Comparison of ENCODE assay signal across 5 worm cellular contexts in the genomic region with DNA sequence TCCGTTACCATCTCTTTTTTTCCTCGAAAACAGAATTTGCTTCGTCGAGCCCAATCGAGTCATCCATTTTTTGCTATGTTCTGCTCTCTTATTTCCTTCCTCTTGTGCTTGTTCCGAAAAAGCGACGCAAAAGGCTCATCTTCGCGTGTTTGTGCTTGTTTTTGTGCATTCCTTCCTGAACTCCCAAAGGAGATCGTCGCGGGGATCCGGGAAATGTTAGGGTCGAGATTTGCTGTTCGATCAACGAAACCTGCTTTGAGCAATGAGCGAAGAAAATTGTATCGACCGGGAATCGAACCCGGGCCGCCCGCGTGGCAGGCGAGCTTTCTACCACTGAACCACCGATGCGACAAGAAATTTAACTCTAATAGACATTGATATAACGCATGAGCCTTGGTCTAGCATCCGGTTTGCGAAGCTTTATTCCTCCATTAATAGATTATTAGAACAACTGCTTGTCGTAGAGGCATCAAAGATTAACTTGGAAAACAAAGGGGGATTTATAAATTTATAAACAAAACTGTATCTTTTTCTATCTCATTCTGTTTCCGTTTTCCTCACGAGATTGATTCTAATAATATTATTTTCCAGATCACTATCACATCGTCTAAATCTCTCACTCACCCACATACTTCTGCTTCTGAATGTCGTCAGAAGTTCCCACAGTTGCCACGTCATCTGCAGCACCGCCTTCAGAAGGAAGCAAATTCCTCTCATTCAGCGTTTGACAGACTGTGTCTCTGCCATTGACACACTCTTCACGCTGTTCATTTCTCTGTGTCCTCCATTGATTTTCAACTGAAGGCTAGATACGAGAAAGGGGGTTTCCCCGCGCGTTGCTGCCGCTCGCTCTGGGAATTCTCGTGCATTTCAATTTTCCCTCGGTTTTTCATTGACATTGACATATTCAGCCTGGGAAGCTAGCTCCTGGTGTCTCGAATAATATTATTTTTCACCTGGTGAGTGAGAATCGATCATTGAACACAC.
TF ChIP-seq lines count a peak whose summit lies in the region.

A gene (plus strand): TSS at position 586 of the 987 bp plus-strand sequence.

TF ChIP-seq in whole organism, L1 larva, 84 proteins besides CTCF, POLR2A, EP300 and RAD21 (continues in another document):
- TF ChIP-seq Y116A8C.19 (tag; optimal IDR thresholded peaks at IDR 0.05; lab: Kevin White, UChicago; ENCODE audit: borderline replicate concordance) = no peak
- TF ChIP-seq tbx-2 (tag; optimal IDR thresholded peaks at IDR 0.05; lab: Kevin White, UChicago) = peak; percentile 18
- peak; percentile 70 for TF ChIP-seq elt-2 (tag; optimal IDR thresholded peaks at IDR 0.05; lab: Kevin White, UChicago)
- no peak for TF ChIP-seq fkh-4 (tag; optimal IDR thresholded peaks at IDR 0.05; lab: Kevin White, UChicago; ENCODE audit: borderline replicate concordance)
- TF ChIP-seq egl-27 (tag; optimal IDR thresholded peaks at IDR 0.05; lab: Kevin White, UChicago) = no peak
- TF ChIP-seq isw-1 (GFP tag; IDR thresholded peaks at IDR 0.05; lab: Robert Waterston, UW) = 0 out of 2 replicates have a peak, but pooled peaks have one; percentile 1
- no peak for TF ChIP-seq lin-15B (tag; optimal IDR thresholded peaks at IDR 0.05; lab: Kevin White, UChicago)
- TF ChIP-seq zag-1 (tag; optimal IDR thresholded peaks at IDR 0.05; lab: Kevin White, UChicago) = no peak
- no peak for TF ChIP-seq nhr-28 (tag; optimal IDR thresholded peaks at IDR 0.05; lab: Kevin White, UChicago)
- no peak for TF ChIP-seq hpl-2 (GFP tag; optimal IDR thresholded peaks at IDR 0.05; lab: Kevin White, UChicago)
- TF ChIP-seq fos-1 (tag; optimal IDR thresholded peaks at IDR 0.05; lab: Kevin White, UChicago) = peak; percentile 29
- peak; percentile 72 for TF ChIP-seq nhr-19 (GFP tag; conservative IDR thresholded peaks at IDR 0.05; lab: Robert Waterston, UW)
- no peak for TF ChIP-seq mef-2 (tag; optimal IDR thresholded peaks at IDR 0.05; lab: Kevin White, UChicago)
- TF ChIP-seq fkh-10 (GFP tag; optimal IDR thresholded peaks at IDR 0.05; lab: Kevin White, UChicago) = no peak
- peak; percentile 52 for TF ChIP-seq mep-1 (tag; optimal IDR thresholded peaks at IDR 0.05; lab: Kevin White, UChicago)

TF ChIP-seq in whole organism, L3 larva, 47 proteins besides CTCF, POLR2A, EP300 and RAD21 (continues in another document):
- TF ChIP-seq nhr-43 (tag; optimal IDR thresholded peaks at IDR 0.05; lab: Kevin White, UChicago; ENCODE audit: poor library complexity, severe bottlenecking) = peak; percentile 24
- TF ChIP-seq hmg-11 (tag; optimal IDR thresholded peaks at IDR 0.05; lab: Kevin White, UChicago) = peak; percentile 37
- peak; percentile 40 for TF ChIP-seq nhr-77 (tag; optimal IDR thresholded peaks at IDR 0.05; lab: Kevin White, UChicago)
- TF ChIP-seq R02D3.7 (tag; optimal IDR thresholded peaks at IDR 0.05; lab: Kevin White, UChicago) = no peak
- peak; percentile 24 for TF ChIP-seq pha-4 (tag; optimal IDR thresholded peaks at IDR 0.05; lab: Kevin White, UChicago)
- no peak for TF ChIP-seq nhr-67 (tag; optimal IDR thresholded peaks at IDR 0.05; lab: Kevin White, UChicago)
- TF ChIP-seq jun-1 (tag; optimal IDR thresholded peaks at IDR 0.05; lab: Kevin White, UChicago) = no peak
- TF ChIP-seq lin-39 (tag; optimal IDR thresholded peaks at IDR 0.05; lab: Kevin White, UChicago) = peak; percentile 81
- TF ChIP-seq ceh-28 (tag; optimal IDR thresholded peaks at IDR 0.05; lab: Kevin White, UChicago) = peak; percentile 26
- no peak for TF ChIP-seq nhr-237 (tag; optimal IDR thresholded peaks at IDR 0.05; lab: Kevin White, UChicago)
- peak; percentile 73 for TF ChIP-seq elt-2 (tag; optimal IDR thresholded peaks at IDR 0.05; lab: Kevin White, UChicago)
- peak; percentile 15 for TF ChIP-seq snpc-4 (tag; optimal IDR thresholded peaks at IDR 0.05; lab: Kevin White, UChicago)
- TF ChIP-seq nfya-1 (tag; optimal IDR thresholded peaks at IDR 0.05; lab: Kevin White, UChicago; ENCODE audit: insufficient read depth) = peak; percentile 47
- peak; percentile 25 for TF ChIP-seq ceh-82 (tag; optimal IDR thresholded peaks at IDR 0.05; lab: Kevin White, UChicago)
- TF ChIP-seq nhr-76 (tag; optimal IDR thresholded peaks at IDR 0.05; lab: Kevin White, UChicago) = no peak
- peak; percentile 43 for TF ChIP-seq skn-1 (tag; optimal IDR thresholded peaks at IDR 0.05; lab: Kevin White, UChicago)

TF ChIP-seq in whole organism, early embryonic, 17 proteins besides CTCF, POLR2A, EP300 and RAD21 (continues in another document):
- TF ChIP-seq ama-1 (optimal IDR thresholded peaks at IDR 0.05; lab: Kevin White, UChicago) (no peak), tra-4 (tag; optimal IDR thresholded peaks at IDR 0.05; lab: Kevin White, UChicago) (no peak), tbx-11 (GFP tag; IDR thresholded peaks at IDR 0.05; lab: Robert Waterston, UW) (peak; percentile 71), hmbx-1 (tag; optimal IDR thresholded peaks at IDR 0.05; lab: Kevin White, UChicago) (peak; percentile 4), aly-1 (tag; optimal IDR thresholded peaks at IDR 0.05; lab: Kevin White, UChicago) (peak; percentile 92), tbx-37 (GFP tag; conservative IDR thresholded peaks at IDR 0.05; lab: Robert Waterston, UW) (peak; percentile 17; the same call in 1 of the 2 replicates), sea-1 (GFP tag; conservative IDR thresholded peaks at IDR 0.05; lab: Robert Waterston, UW) (peak; percentile 59; the same call in 1 of the 2 replicates), scrt-1 (GFP tag; IDR thresholded peaks at IDR 0.05; lab: Robert Waterston, UW) (peak; percentile 68), flt-1 (GFP tag; IDR thresholded peaks at IDR 0.05; lab: Robert Waterston, UW) (peak; percentile 9; the same call in 1 of the 2 replicates), hmg-4 (GFP tag; optimal IDR thresholded peaks at IDR 0.05; lab: Kevin White, UChicago) (peak; percentile 88), ets-7 (tag; optimal IDR thresholded peaks at IDR 0.05; lab: Kevin White, UChicago) (peak; percentile 58), ceh-36 (tag; optimal IDR thresholded peaks at IDR 0.05; lab: Kevin White, UChicago) (peak; percentile 58), B0310.2 (tag; optimal IDR thresholded peaks at IDR 0.05; lab: Kevin White, UChicago) (peak; percentile 77), hnd-1 (tag; optimal IDR thresholded peaks at IDR 0.05; lab: Kevin White, UChicago) (peak; percentile 38), ceh-13 (GFP tag; optimal IDR thresholded peaks at IDR 0.05; lab: Kevin White, UChicago) (peak; percentile 42), pes-1 (GFP tag; IDR thresholded peaks at IDR 0.05; lab: Robert Waterston, UW) (peak; percentile 79)

TF ChIP-seq in whole organism, midembryonic, 9 proteins besides CTCF, POLR2A, EP300 and RAD21:
- TF ChIP-seq ref-1 (GFP tag; conservative IDR thresholded peaks at IDR 0.05; lab: Robert Waterston, UW) (peak; percentile 54; the same call in 1 of the 2 replicates), flt-1 (GFP tag; IDR thresholded peaks at IDR 0.05; lab: Robert Waterston, UW) (peak; percentile 64; the same call in 1 of the 2 replicates), T22C8.4 (GFP tag; IDR thresholded peaks at IDR 0.05; lab: Robert Waterston, UW) (peak; percentile 60), ztf-29 (GFP tag; IDR thresholded peaks at IDR 0.05; lab: Robert Waterston, UW) (peak; percentile 42; the same call in 1 of the 2 replicates), ztf-23 (GFP tag; IDR thresholded peaks at IDR 0.05; lab: Robert Waterston, UW) (peak; percentile 84), cog-1 (tag; optimal IDR thresholded peaks at IDR 0.05; lab: Kevin White, UChicago) (peak; percentile 58), klf-2 (GFP tag; conservative IDR thresholded peaks at IDR 0.05; lab: Robert Waterston, UW) (peak; percentile 68; the same call in 1 of the 2 replicates), tab-1 (GFP tag; IDR thresholded peaks at IDR 0.05; lab: Robert Waterston, UW) (peak; percentile 70; the same call in 1 of the 2 replicates), med-1 (GFP tag; optimal IDR thresholded peaks at IDR 0.05; lab: Kevin White, UChicago; ENCODE audit: insufficient read depth) (no peak)

TF ChIP-seq in whole organism, young adult, 124 proteins besides CTCF, POLR2A, EP300 and RAD21 (continues in another document):
- TF ChIP-seq F10E7.11 (tag; optimal IDR thresholded peaks at IDR 0.05; lab: Kevin White, UChicago) = peak; percentile 75
- TF ChIP-seq hmg-1.2 (GFP tag; IDR thresholded peaks at IDR 0.05; lab: Robert Waterston, UW) = peak; percentile 90
- TF ChIP-seq madf-6 (GFP tag; IDR thresholded peaks at IDR 0.05; lab: Robert Waterston, UW) = peak; percentile 69
- peak; percentile 64; the same call in 1 of the 2 replicates for TF ChIP-seq Y79H2A.3 (GFP tag; conservative IDR thresholded peaks at IDR 0.05; lab: Robert Waterston, UW)
- peak; percentile 60 for TF ChIP-seq nhr-27 (tag; optimal IDR thresholded peaks at IDR 0.05; lab: Kevin White, UChicago)
- peak; percentile 95 for TF ChIP-seq lin-26 (GFP tag; IDR thresholded peaks at IDR 0.05; lab: Robert Waterston, UW)
- TF ChIP-seq B0336.3 (GFP tag; IDR thresholded peaks at IDR 0.05; lab: Robert Waterston, UW) = peak; percentile 83; the same call in 1 of the 2 replicates
- TF ChIP-seq hlh-12 (tag; optimal IDR thresholded peaks at IDR 0.05; lab: Kevin White, UChicago) = peak; percentile 32
- TF ChIP-seq zfh-2 (GFP tag; conservative IDR thresholded peaks at IDR 0.05; lab: Robert Waterston, UW) = no peak; the same call in 1 of the 2 replicates
- peak; percentile 83 for TF ChIP-seq ceh-79 (tag; optimal IDR thresholded peaks at IDR 0.05; lab: Kevin White, UChicago)
- peak; percentile 73 for TF ChIP-seq ceh-100 (GFP tag; IDR thresholded peaks at IDR 0.05; lab: Robert Waterston, UW)
- TF ChIP-seq hlh-26 (GFP tag; conservative IDR thresholded peaks at IDR 0.05; lab: Robert Waterston, UW) = no peak
- 0 out of 2 replicates have a peak, but pooled peaks have one; percentile 5 for TF ChIP-seq madf-8 (GFP tag; conservative IDR thresholded peaks at IDR 0.05; lab: Robert Waterston, UW)
- TF ChIP-seq Y53G8AR.9 (GFP tag; conservative IDR thresholded peaks at IDR 0.05; lab: Robert Waterston, UW) = peak; percentile 77; the same call in 1 of the 2 replicates
- peak; percentile 88 for TF ChIP-seq nfyb-1 (GFP tag; IDR thresholded peaks at IDR 0.05; lab: Robert Waterston, UW)
- no peak for TF ChIP-seq F57C9.4 (tag; optimal IDR thresholded peaks at IDR 0.05; lab: Kevin White, UChicago)
- peak; percentile 40 to 65 for TF ChIP-seq let-607 (tag; optimal IDR thresholded peaks at IDR 0.05; lab: Kevin White, UChicago)
- no peak for TF ChIP-seq ztf-3 (GFP tag; optimal IDR thresholded peaks at IDR 0.05; lab: Kevin White, UChicago)
- TF ChIP-seq aptf-2 (GFP tag; conservative IDR thresholded peaks at IDR 0.05; lab: Robert Waterston, UW) = no peak
- TF ChIP-seq rcor-1 (GFP tag; IDR thresholded peaks at IDR 0.05; lab: Robert Waterston, UW) = peak; percentile 82
- peak; percentile 72 for TF ChIP-seq atf-7 (tag; optimal IDR thresholded peaks at IDR 0.05; lab: Kevin White, UChicago)
- TF ChIP-seq pbrm-1 (GFP tag; IDR thresholded peaks at IDR 0.05; lab: Robert Waterston, UW) = peak; percentile 79
- peak; percentile 69 for TF ChIP-seq K12H6.12 (tag; optimal IDR thresholded peaks at IDR 0.05; lab: Kevin White, UChicago)
- TF ChIP-seq Y67H2A.10 (GFP tag; conservative IDR thresholded peaks at IDR 0.05; lab: Robert Waterston, UW) = no peak
- TF ChIP-seq mcd-1 (GFP tag; IDR thresholded peaks at IDR 0.05; lab: Robert Waterston, UW) = peak; percentile 72
